Fruit fly (Drosophila melanogaster): Measurements from ENCODE around the gene Osi11.

Gene Osi11

DNA sequence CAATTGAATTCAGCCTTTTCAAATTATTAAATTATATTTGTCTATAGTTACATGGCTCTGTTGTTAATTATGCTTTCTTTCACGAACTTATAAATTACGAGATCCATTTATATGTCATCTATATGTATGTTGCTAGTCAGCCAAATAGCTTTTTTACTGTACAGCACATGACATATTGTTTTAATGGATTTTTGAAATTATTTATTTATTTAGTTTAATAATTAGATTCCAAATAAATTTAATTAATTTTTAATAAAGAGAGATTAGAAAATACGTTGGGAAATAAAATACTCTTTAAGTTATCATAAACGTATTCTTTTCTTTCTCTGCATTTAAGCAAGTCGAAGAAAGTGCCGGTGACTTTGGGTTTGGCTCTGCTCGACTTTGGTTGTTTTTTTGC, 27.3 kb downstream of the Osi11 start (continued):
- no peak for TF ChIP-seq trh (GFP tag; optimal IDR thresholded peaks at IDR 0.05)
- no peak for TF ChIP-seq CG6689 (GFP tag; IDR thresholded peaks at IDR 0.05)
- TF ChIP-seq ab (GFP tag; optimal IDR thresholded peaks at IDR 0.05): no peak
- TF ChIP-seq E2f2 (GFP tag; IDR thresholded peaks at IDR 0.05): no peak
- no peak for TF ChIP-seq HLH54F (GFP tag; optimal IDR thresholded peaks at IDR 0.05)
- no peak for TF ChIP-seq CG4820 (GFP tag; optimal IDR thresholded peaks at IDR 0.05)
- no peak for TF ChIP-seq wdn (GFP tag; IDR thresholded peaks at IDR 0.05)
- no peak for TF ChIP-seq hkb (optimal IDR thresholded peaks at IDR 0.05)
- no peak for TF ChIP-seq hkb (GFP tag; IDR thresholded peaks at IDR 0.05)
- TF ChIP-seq dimm (GFP tag; IDR thresholded peaks at IDR 0.05): no peak
- no peak for TF ChIP-seq ato (GFP tag; IDR thresholded peaks at IDR 0.05; ENCODE audit: partially characterized antibody)
- TF ChIP-seq phol (tag; optimal IDR thresholded peaks at IDR 0.05): peak; percentile 72
- TF ChIP-seq psq (GFP tag; optimal IDR thresholded peaks at IDR 0.05): no peak
- TF ChIP-seq Dref (GFP tag; IDR thresholded peaks at IDR 0.05): no peak
- TF ChIP-seq en (GFP tag; optimal IDR thresholded peaks at IDR 0.05): no peak
- no peak for TF ChIP-seq sr (GFP tag; IDR thresholded peaks at IDR 0.05)
- no peak for TF ChIP-seq tx (GFP tag; optimal IDR thresholded peaks at IDR 0.05)
- no peak for TF ChIP-seq Atf6 (GFP tag; IDR thresholded peaks at IDR 0.05)
- no peak for TF ChIP-seq Side (GFP tag; optimal IDR thresholded peaks at IDR 0.05)
- TF ChIP-seq CG31365 (tag; optimal IDR thresholded peaks at IDR 0.05): no peak
- no peak for TF ChIP-seq CG7357 (GFP tag; IDR thresholded peaks at IDR 0.05)
- no peak for TF ChIP-seq Ada2b (GFP tag; IDR thresholded peaks at IDR 0.05)
- no peak for TF ChIP-seq CG14441 (GFP tag; IDR thresholded peaks at IDR 0.05)
- TF ChIP-seq CG4282 (GFP tag; optimal IDR thresholded peaks at IDR 0.05): no peak
- TF ChIP-seq CG7839 (tag; optimal IDR thresholded peaks at IDR 0.05): peak; percentile 47
- TF ChIP-seq bigmax (GFP tag; optimal IDR thresholded peaks at IDR 0.05): no peak
- no peak for TF ChIP-seq CG2889 (GFP tag; IDR thresholded peaks at IDR 0.05)
- TF ChIP-seq zfh2 (GFP tag; optimal IDR thresholded peaks at IDR 0.05): no peak
- no peak for TF ChIP-seq Oaz (GFP tag; IDR thresholded peaks at IDR 0.05)
- no peak for TF ChIP-seq CG11696 (GFP tag; IDR thresholded peaks at IDR 0.05)
- no peak for TF ChIP-seq ara (GFP tag; IDR thresholded peaks at IDR 0.05)
- no peak for TF ChIP-seq Hr39 (optimal IDR thresholded peaks at IDR 0.05)
- TF ChIP-seq CG10267 (tag; optimal IDR thresholded peaks at IDR 0.05): peak; percentile 29
- TF ChIP-seq CG9876 (GFP tag; optimal IDR thresholded peaks at IDR 0.05): no peak
- TF ChIP-seq Dfd (GFP tag; optimal IDR thresholded peaks at IDR 0.05): no peak
- no peak for TF ChIP-seq Rfx (GFP tag; IDR thresholded peaks at IDR 0.05)
- TF ChIP-seq Xbp1 (GFP tag; optimal IDR thresholded peaks at IDR 0.05): no peak
- TF ChIP-seq Poxn (GFP tag; IDR thresholded peaks at IDR 0.05): no peak
- TF ChIP-seq cas (GFP tag; IDR thresholded peaks at IDR 0.05): no peak
- no peak for TF ChIP-seq CG8944 (GFP tag; optimal IDR thresholded peaks at IDR 0.05)
- TF ChIP-seq CG11560 (tag; IDR thresholded peaks at IDR 0.05): no peak
- TF ChIP-seq pros (GFP tag; optimal IDR thresholded peaks at IDR 0.05): no peak
- no peak for TF ChIP-seq ap (GFP tag; IDR thresholded peaks at IDR 0.05)
- no peak for TF ChIP-seq fu2 (GFP tag; optimal IDR thresholded peaks at IDR 0.05)
- TF ChIP-seq D19B (GFP tag; optimal IDR thresholded peaks at IDR 0.05): no peak
- no peak for TF ChIP-seq CG6765 (GFP tag; optimal IDR thresholded peaks at IDR 0.05)
- TF ChIP-seq B-H1 (GFP tag; IDR thresholded peaks at IDR 0.05): no peak
- no peak for TF ChIP-seq Dip3 (GFP tag; optimal IDR thresholded peaks at IDR 0.05)
- TF ChIP-seq CG13296 (GFP tag; optimal IDR thresholded peaks at IDR 0.05): no peak
- no peak for TF ChIP-seq CG4617 (GFP tag; optimal IDR thresholded peaks at IDR 0.05; ENCODE audit: borderline replicate concordance)
- no peak for TF ChIP-seq CG1529 (GFP tag; optimal IDR thresholded peaks at IDR 0.05)
- TF ChIP-seq Oli (tag; optimal IDR thresholded peaks at IDR 0.05): peak; percentile 34
- no peak for TF ChIP-seq CG1603 (tag; optimal IDR thresholded peaks at IDR 0.05)
- no peak for TF ChIP-seq Hsf (GFP tag; optimal IDR thresholded peaks at IDR 0.05)
- no peak for TF ChIP-seq CG17568 (GFP tag; optimal IDR thresholded peaks at IDR 0.05)
